Worm (Caenorhabditis elegans): ENCODE results near the gene aqp-10.

aqp-10 gene

DNA sequence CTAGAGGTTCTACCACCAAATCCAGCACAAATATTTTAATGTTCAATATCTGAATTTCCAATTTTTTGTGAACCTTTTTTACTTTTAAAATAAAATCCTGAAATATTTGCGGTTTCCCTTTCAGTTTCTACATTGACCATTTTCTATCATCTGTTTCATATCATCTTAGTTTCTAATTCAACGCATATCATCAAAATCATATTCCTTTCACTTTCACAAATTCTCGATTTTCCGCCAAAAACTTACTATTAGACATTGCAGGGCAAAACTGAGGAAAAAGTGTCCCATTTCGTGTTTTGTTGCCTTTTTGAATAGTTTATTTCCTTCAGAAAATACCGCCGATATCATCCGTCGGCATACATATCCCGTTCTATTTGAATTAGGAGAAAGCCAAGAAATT is 44.6 kb downstream of the aqp-10 start:
- TF ChIP-seq aha-1 (tag) (peak; percentile 16), ceh-82 (tag; optimal IDR thresholded peaks at IDR 0.05) (no peak)

DNA sequence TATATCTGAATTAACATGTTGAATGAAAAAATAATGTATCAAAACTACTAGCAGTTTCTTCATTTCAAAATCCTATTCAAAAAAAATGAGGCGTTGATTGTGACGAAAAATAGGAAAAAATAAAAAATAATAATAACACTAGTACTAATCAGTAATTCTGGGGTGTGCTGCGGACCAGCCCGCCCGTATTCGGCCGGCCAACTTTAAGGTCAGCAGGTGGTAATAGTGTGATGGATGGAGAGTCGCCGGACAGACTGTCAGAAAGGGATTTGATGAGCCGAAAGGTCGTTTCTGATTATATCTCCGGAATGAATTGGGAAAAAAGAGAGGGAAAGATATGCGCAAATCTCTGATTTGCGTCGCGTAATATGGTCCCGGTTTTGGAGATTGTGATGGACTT is 45.2 kb downstream of the aqp-10 start, which contains the start of gene cutl-2:
Gene cutl-2, minus strand, starts transcription at position 210 of the 400 bp plus-strand sequence.
- TF ChIP-seq set-16 (GFP tag; IDR thresholded peaks at IDR 0.05) (no peak), unc-62 (GFP tag; optimal IDR thresholded peaks at IDR 0.05 in 1 of 2) (peak in 1 of 2 experiments; percentile 36), unc-62 (tag; optimal IDR thresholded peaks at IDR 0.05) (no peak)

DNA sequence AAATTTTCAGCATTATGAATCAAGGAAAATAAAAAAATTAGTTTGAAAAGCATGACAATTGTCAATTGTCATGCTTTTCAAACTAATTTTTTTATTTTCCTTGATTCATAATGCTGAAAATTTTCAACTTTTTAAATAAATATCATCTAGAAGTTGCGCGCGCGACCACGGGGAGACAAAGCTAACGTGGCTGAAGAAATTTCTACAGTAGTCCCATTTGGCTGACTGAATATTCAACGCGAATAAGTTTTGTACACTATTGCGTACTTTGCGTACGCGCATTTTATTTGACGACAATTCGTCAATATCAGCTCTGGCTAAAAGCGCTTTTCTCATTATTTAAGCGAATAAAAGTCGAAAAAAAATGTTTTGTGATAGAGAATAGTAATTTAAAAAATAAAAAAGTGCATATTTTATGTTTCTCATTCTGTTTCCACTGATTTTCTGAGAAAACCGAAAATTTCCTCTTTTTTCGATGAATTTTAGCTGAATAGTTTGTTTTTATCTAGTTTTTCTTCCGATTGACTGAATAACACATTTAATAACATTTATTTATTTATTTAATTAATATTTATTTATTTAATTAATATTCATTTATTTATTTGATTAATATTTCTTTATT is 50.9 kb downstream of the aqp-10 start, which contains the start of gene Y53C12A.11:
Gene Y53C12A.11, minus strand, starts transcription at position 68 of the 622 bp plus-strand sequence.
- peak; percentile 86 for TF ChIP-seq Y48G9A.11 (GFP tag; IDR thresholded peaks at IDR 0.05)
- TF ChIP-seq snpc-1.2 (GFP tag; IDR thresholded peaks at IDR 0.05) = 0 out of 2 replicates have a peak, but pooled peaks have one; percentile 24
- TF ChIP-seq lin-38 (GFP tag; IDR thresholded peaks at IDR 0.05) = peak; percentile 77
- peak in 1 of 2 experiments; percentile 36 for TF ChIP-seq lsy-2 (tag; optimal IDR thresholded peaks at IDR 0.05)
